Fruit fly (Drosophila melanogaster) whole organism, adult: ENCODE measurements around the gene CG42764.

Experiments used
- CG33017 ChIP-seq: fragments of 200-800 bp; sonication (Bioruptor generic); optimal IDR thresholded peaks from 2 replicates; lab custom pipeline; 2018; ENCODE audit warnings: missing biosample characterization, mild to moderate bottlenecking, missing genetic modification characterization, moderate library complexity
- bab1 ChIP-seq: fragments of 200-800 bp; sonication (Bioruptor generic); optimal IDR thresholded peaks from 3 replicates; lab custom pipeline; 2019; ENCODE audit warnings: missing biosample characterization, mild to moderate bottlenecking, missing genetic modification characterization, moderate library complexity
- tj ChIP-seq: fragments of 200-800 bp; sonication (Bioruptor generic); optimal IDR thresholded peaks from 3 replicates; lab custom pipeline; 2017; ENCODE audit warnings: missing biosample characterization, mild to moderate bottlenecking, missing genetic modification characterization, moderate library complexity

DNA sequence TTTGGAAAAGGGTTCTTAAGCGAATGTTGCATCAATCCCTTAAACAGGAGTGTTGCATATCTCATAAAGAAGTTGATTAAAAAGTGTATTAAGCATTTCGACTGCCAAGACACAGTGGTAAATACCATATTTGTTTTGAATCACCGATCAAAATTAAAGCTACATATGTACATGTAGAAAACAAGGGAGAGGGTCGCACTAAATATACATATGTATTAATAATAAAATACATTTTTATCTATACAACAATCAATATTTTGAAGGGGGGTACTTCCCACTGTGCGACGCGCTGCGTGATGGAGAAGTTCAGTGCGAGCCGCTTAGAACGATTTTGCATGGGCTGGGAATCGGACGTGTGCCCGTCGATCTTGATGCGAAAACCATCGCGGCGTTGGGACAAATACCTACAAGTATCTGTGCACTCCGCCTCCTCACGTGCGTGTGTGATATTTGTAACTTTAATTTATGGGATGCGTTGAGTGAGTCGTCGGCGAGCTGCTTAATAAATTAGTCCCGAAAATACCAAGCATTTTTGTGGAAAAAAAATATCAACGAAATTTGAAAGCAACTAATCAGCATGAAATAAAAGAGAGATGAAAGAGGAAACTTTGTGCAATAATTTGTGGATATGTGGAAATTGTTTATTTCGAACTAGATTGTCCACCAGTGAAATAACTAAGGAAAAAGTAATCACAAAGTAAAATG is 20.9 kb downstream of the CG42764 start:
- TF ChIP-seq CG33017 (peak; percentile 89), tj (GFP tag; lab: Kevin White, UChicago) (peak; percentile 41), bab1 (peak; percentile 68)
